Worm (Caenorhabditis elegans): ENCODE data around the gene col-130.

DNA sequence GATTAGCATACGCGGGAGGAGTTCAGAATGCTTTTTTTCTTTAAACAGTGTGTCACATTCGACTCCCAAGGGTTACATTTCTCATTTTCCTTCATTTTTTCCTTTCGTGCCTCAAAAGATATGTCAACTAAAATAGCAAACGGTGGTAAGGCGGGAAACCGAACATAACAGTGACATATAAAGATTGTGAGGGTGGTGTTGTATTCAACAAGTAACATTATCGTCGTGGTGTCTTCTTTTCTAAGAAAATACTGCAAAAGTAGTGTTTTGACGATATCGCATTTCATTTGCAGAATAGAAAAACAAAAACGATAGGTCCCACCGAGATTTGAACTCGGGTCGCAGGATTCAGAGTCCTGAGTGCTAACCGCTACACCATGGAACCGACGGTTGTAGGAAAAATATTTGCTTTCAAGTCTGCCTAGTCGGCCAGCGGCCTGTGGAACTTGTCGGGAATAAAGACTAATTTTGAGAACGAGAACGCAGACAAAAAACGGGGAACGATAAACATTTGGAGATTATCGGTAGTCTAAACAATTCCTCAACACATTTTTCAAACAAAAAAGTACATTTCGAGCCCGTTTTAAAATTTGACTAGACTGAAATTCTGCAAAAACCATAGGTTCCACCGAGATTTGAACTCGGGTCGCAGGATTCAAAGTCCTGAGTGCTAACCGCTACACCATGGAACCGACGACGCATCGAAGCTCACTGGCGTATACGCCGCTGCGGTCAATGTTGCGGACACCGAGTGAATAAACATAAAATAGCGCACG, 11.5 kb downstream of the col-130 start:
- no peak for TF ChIP-seq tbx-2 (tag; optimal IDR thresholded peaks at IDR 0.05)
- TF ChIP-seq fkh-10 (GFP tag; optimal IDR thresholded peaks at IDR 0.05) = no peak
- no peak for TF ChIP-seq lin-39 (tag; optimal IDR thresholded peaks at IDR 0.05)
- no peak for TF ChIP-seq nhr-11 (tag; optimal IDR thresholded peaks at IDR 0.05)
- no peak for TF ChIP-seq lin-15B (tag; optimal IDR thresholded peaks at IDR 0.05)
- TF ChIP-seq elt-3 (tag; optimal IDR thresholded peaks at IDR 0.05) = no peak
